Worm (Caenorhabditis elegans): ENCODE data around the gene unc-62.

DNA sequence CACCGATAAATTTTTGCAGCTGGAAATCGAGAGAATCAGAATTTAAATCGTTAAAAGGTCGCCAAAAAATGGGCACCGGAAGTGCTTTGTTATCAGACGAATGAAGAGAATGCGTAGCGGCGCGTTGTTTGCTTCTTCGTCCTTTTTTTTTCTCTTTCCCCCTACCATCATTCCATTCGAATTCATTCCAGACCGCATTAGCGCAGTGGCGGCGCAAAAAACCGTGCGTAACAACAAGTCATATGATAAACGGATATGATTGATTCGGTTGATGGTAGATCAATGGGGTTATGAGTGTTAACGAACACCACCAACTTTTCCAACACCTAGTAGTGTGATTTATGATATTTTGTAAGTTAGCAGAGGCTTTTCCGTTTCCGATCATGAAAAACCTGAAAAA, 26.1 kb downstream of the unc-62 start:
- TF ChIP-seq snpc-4 (tag; optimal IDR thresholded peaks at IDR 0.05) (no peak), nhr-12 (tag; optimal IDR thresholded peaks at IDR 0.05) (no peak), tbx-2 (tag; optimal IDR thresholded peaks at IDR 0.05) (no peak), lin-13 (GFP tag; optimal IDR thresholded peaks at IDR 0.05) (no peak), hlh-4 (tag; optimal IDR thresholded peaks at IDR 0.05) (no peak), nhr-11 (tag; optimal IDR thresholded peaks at IDR 0.05) (no peak), swsn-7 (tag; optimal IDR thresholded peaks at IDR 0.05) (no peak), snu-23 (GFP tag; optimal IDR thresholded peaks at IDR 0.05) (no peak)
